Fruit fly (Drosophila melanogaster): ENCODE data around the gene cpo.

DNA sequence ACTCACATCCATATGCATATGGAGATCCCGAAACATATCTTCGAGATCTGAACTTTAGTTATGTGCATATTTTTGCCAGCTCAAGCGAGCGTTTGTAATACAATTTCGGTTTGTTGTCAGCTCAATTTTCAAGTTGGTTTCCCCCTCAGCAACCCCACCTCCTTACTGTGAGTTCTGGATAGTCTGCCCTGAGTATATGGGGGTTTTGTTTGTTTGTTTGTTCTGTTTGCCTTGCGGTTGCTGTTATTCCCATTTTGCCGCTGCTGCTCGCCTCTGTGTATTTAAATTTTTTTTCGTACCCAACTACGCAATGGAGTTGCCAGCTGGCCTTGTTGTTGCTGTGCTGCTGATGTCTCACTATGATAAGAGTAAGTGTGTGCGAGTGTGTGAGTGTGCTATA lies 45.7 kb downstream of the cpo start:
- no peak for TF ChIP-seq CTCF (optimal IDR thresholded peaks at IDR 0.05)
- no peak for TF ChIP-seq CG8478 (optimal IDR thresholded peaks at IDR 0.05)
